Fruit fly (Drosophila melanogaster) whole organism, embryonic: Measurements from ENCODE around the gene Non3.

ENCODE experiments used
- Abd-B ChIP-seq: fragments of 200-800 bp; sonication (Bioruptor generic); optimal IDR thresholded peaks from 2 replicates; lab custom pipeline; 2018; ENCODE audit warnings: missing biosample characterization, mild to moderate bottlenecking, missing genetic modification characterization, moderate library complexity
- Atf6 ChIP-seq: fragments of 200-800 bp; sonication (Bioruptor generic); IDR thresholded peaks from 2 replicates; pipeline ENCODE4 v1.3.6; 2022; ENCODE audit warnings: missing biosample characterization, missing genetic modification characterization
- Awh ChIP-seq: fragments of 200-800 bp; sonication (Bioruptor generic); IDR thresholded peaks from 2 replicates; pipeline ENCODE4, ENCODE4 v1.3.6; 2022; ENCODE audit warnings: missing biosample characterization, missing genetic modification characterization
- Bteb2 ChIP-seq: fragments of 200-800 bp; sonication (Bioruptor generic); optimal IDR thresholded peaks from 2 replicates; lab custom pipeline; 2016; ENCODE audit warnings: missing biosample characterization, missing genetic modification characterization
- CG10274 ChIP-seq: fragments of 200-800 bp; sonication (Bioruptor generic); optimal IDR thresholded peaks from 3 replicates; lab custom pipeline; 2017; ENCODE audit warnings: missing biosample characterization, mild to moderate bottlenecking, missing genetic modification characterization
- CG1233 ChIP-seq: fragments of 200-800 bp; sonication (Bioruptor generic); optimal IDR thresholded peaks from 4 replicates; lab custom pipeline; 2018; ENCODE audit warnings: missing biosample characterization, mild to moderate bottlenecking, missing genetic modification characterization
- CG12659 ChIP-seq: fragments of 200-800 bp; sonication (Bioruptor generic); optimal IDR thresholded peaks from 3 replicates; lab custom pipeline; 2017; ENCODE audit warnings: mild to moderate bottlenecking, missing biosample characterization, missing genetic modification reagents, missing genetic modification characterization
- CG13296 ChIP-seq: fragments of 200-800 bp; sonication (Bioruptor generic); optimal IDR thresholded peaks from 3 replicates; lab custom pipeline; 2018; ENCODE audit warnings: missing biosample characterization, mild to moderate bottlenecking, missing genetic modification characterization
- CG13424 ChIP-seq: fragments of 200-800 bp; sonication (Bioruptor generic); optimal IDR thresholded peaks from 2 replicates; lab custom pipeline; 2019; ENCODE audit warnings: missing biosample characterization, mild to moderate bottlenecking, missing genetic modification characterization, moderate library complexity
- CG14667 ChIP-seq: fragments of 200-800 bp; sonication (Bioruptor generic); IDR thresholded peaks from 2 replicates; pipeline ENCODE4 v1.3.6; 2022; ENCODE audit warnings: missing biosample characterization, missing genetic modification characterization
- CG15269 ChIP-seq: fragments of 200-800 bp; sonication (Bioruptor generic); optimal IDR thresholded peaks from 2 replicates; lab custom pipeline; 2018; ENCODE audit warnings: missing biosample characterization, mild to moderate bottlenecking, missing genetic modification characterization, moderate library complexity
- CG15479 ChIP-seq: fragments of 200-800 bp; sonication (Bioruptor generic); optimal IDR thresholded peaks from 3 replicates; lab custom pipeline; 2019; ENCODE audit warnings: missing biosample characterization, mild to moderate bottlenecking, missing genetic modification characterization, moderate library complexity
- CG1603 ChIP-seq: fragments of 200-800 bp; sonication (Bioruptor generic); optimal IDR thresholded peaks from 2 replicates; lab custom pipeline; 2019; ENCODE audit warnings: missing biosample characterization, mild to moderate bottlenecking, missing genetic modification characterization, moderate library complexity
- CG17359 ChIP-seq: fragments of 200-800 bp; sonication (Bioruptor generic); optimal IDR thresholded peaks from 3 replicates; lab custom pipeline; 2018; ENCODE audit warnings: missing biosample characterization, mild to moderate bottlenecking, missing genetic modification characterization, moderate library complexity
- CG17802 ChIP-seq: fragments of 200-800 bp; sonication (Bioruptor generic); optimal IDR thresholded peaks from 2 replicates; lab custom pipeline; 2018; ENCODE audit warnings: missing biosample characterization, mild to moderate bottlenecking, missing genetic modification characterization, moderate library complexity
- CG18619 ChIP-seq: fragments of 200-800 bp; sonication (Bioruptor generic); optimal IDR thresholded peaks from 3 replicates; lab custom pipeline; 2017; ENCODE audit warnings: missing biosample characterization, mild to moderate bottlenecking, missing genetic modification characterization
- CG2116 ChIP-seq: fragments of 200-800 bp; sonication (Bioruptor generic); optimal IDR thresholded peaks from 3 replicates; lab custom pipeline; 2018; ENCODE audit warnings: missing biosample characterization, mild to moderate bottlenecking, missing genetic modification characterization
- CG31388 ChIP-seq: fragments of 200-800 bp; sonication (Bioruptor generic); optimal IDR thresholded peaks from 2 replicates; lab custom pipeline; 2016; ENCODE audit warnings: missing biosample characterization, missing genetic modification characterization
- CG42726 ChIP-seq: fragments of 200-800 bp; sonication (Bioruptor generic); IDR thresholded peaks from 2 replicates; pipeline ENCODE4 v1.3.6; 2022; ENCODE audit warnings: missing biosample characterization, missing genetic modification characterization; ENCODE audit not compliant: partially characterized antibody
- CG6791 ChIP-seq: fragments of 200-800 bp; sonication (Bioruptor generic); IDR thresholded peaks from 3 replicates; pipeline ENCODE4 v1.3.6; 2022; ENCODE audit warnings: missing biosample characterization, missing genetic modification characterization; ENCODE audit not compliant: partially characterized antibody
- CG7786 ChIP-seq: fragments of 200-800 bp; sonication (Bioruptor generic); optimal IDR thresholded peaks from 2 replicates; lab custom pipeline; 2016; ENCODE audit warnings: missing biosample characterization, missing genetic modification characterization
- CG8281 ChIP-seq: fragments of 200-800 bp; sonication (Bioruptor generic); optimal IDR thresholded peaks from 2 replicates; lab custom pipeline; 2018; ENCODE audit warnings: missing biosample characterization, mild to moderate bottlenecking, missing genetic modification characterization, moderate library complexity
- CG8924 ChIP-seq: fragments of 200-800 bp; optimal IDR thresholded peaks from 3 replicates; lab custom pipeline; 2019; ENCODE audit warnings: missing biosample characterization, mild to moderate bottlenecking, missing genetic modification characterization, moderate library complexity
- CG9876 ChIP-seq: fragments of 200-800 bp; sonication (Bioruptor generic); optimal IDR thresholded peaks from 2 replicates; lab custom pipeline; 2016; ENCODE audit warnings: missing biosample characterization, missing genetic modification characterization
- CkIIα-i1 ChIP-seq: fragments of 200-800 bp; sonication (Bioruptor generic); IDR thresholded peaks from 2 replicates; pipeline ENCODE4 v1.3.6; 2022; ENCODE audit warnings: missing biosample characterization, missing genetic modification characterization
- Fer2 ChIP-seq: fragments of 200-800 bp; sonication (Bioruptor generic); optimal IDR thresholded peaks from 2 replicates; lab custom pipeline; 2018; ENCODE audit warnings: missing biosample characterization, mild to moderate bottlenecking, missing genetic modification characterization, moderate library complexity
- Hr78 ChIP-seq, 2 experiments: fragments of 200-800 bp in 1 of 2; fragments of >200 bp in 1 of 2; sonication (Bioruptor generic) in 1 of 2; optimal IDR thresholded peaks; 2 replicates each; lab custom pipeline; 2017 to 2019; ENCODE audit warnings: missing biosample characterization in 2 of 2, missing genetic modification characterization in 2 of 2, mild to moderate bottlenecking in 1 of 2, moderate library complexity in 1 of 2
- MBD-R2 ChIP-seq: fragments of 200-800 bp; sonication (Bioruptor generic); IDR thresholded peaks from 2 replicates; pipeline ENCODE4 v1.3.6; 2022; ENCODE audit warnings: missing biosample characterization, missing genetic modification characterization
- Med ChIP-seq: fragments of 200-800 bp; sonication (Bioruptor generic); peaks from one replicate; lab custom pipeline; 2016; ENCODE audit warnings: missing biosample characterization, missing genetic modification characterization, mild to moderate bottlenecking, inconsistent platforms, moderate library complexity
- NC2β ChIP-seq: fragments of 200-800 bp; sonication (Bioruptor generic); optimal IDR thresholded peaks from 2 replicates; lab custom pipeline; 2016; ENCODE audit warnings: missing biosample characterization, missing genetic modification characterization
- Sox100B ChIP-seq: fragments of 200-800 bp; sonication (Bioruptor generic); optimal IDR thresholded peaks from 3 replicates; lab custom pipeline; 2018; ENCODE audit warnings: missing biosample characterization, mild to moderate bottlenecking, missing genetic modification characterization
- Sox102F ChIP-seq: fragments of 200-800 bp; sonication (Bioruptor generic); optimal IDR thresholded peaks from 2 replicates; lab custom pipeline; 2018; ENCODE audit warnings: missing biosample characterization, mild to moderate bottlenecking, missing genetic modification characterization, moderate library complexity
- Ssrp ChIP-seq: fragments of 200-800 bp; sonication (Bioruptor generic); optimal IDR thresholded peaks from 2 replicates; lab custom pipeline; 2018; ENCODE audit warnings: missing biosample characterization, mild to moderate bottlenecking, missing genetic modification characterization, moderate library complexity
- Xbp1 ChIP-seq: fragments of 200-800 bp; sonication (Bioruptor generic); optimal IDR thresholded peaks from 3 replicates; lab custom pipeline; 2016; ENCODE audit warnings: missing biosample characterization, mild to moderate bottlenecking, missing genetic modification characterization
- Xrp1 ChIP-seq: fragments of 200-800 bp; sonication (Bioruptor generic); IDR thresholded peaks from 2 replicates; pipeline ENCODE4 v1.3.6; 2022; ENCODE audit warnings: missing biosample characterization, missing genetic modification characterization
- ci ChIP-seq: fragments of 200-800 bp; sonication (Bioruptor generic); IDR thresholded peaks from 3 replicates; pipeline ENCODE4 v1.3.6; 2022; ENCODE audit warnings: missing biosample characterization, missing genetic modification characterization
- exex ChIP-seq: fragments of 200-800 bp; sonication (Bioruptor generic); optimal IDR thresholded peaks from 4 replicates; lab custom pipeline; 2018; ENCODE audit warnings: missing biosample characterization, mild to moderate bottlenecking, missing genetic modification characterization, moderate library complexity
- gem ChIP-seq: fragments of 200-800 bp; sonication (Bioruptor generic); optimal IDR thresholded peaks from 2 replicates; lab custom pipeline; 2019; ENCODE audit warnings: missing biosample characterization, mild to moderate bottlenecking, missing genetic modification characterization, moderate library complexity
- inv ChIP-seq: fragments of 200-800 bp; sonication (Bioruptor generic); IDR thresholded peaks from 2 replicates; pipeline ENCODE4 v1.3.6; 2022; ENCODE audit warnings: missing biosample characterization, missing genetic modification characterization; ENCODE audit not compliant: partially characterized antibody
- nerfin-1 ChIP-seq: fragments of 200-800 bp; sonication (Bioruptor generic); optimal IDR thresholded peaks from 3 replicates; lab custom pipeline; 2019; ENCODE audit warnings: missing biosample characterization, mild to moderate bottlenecking, missing genetic modification characterization, moderate library complexity
- onecut ChIP-seq: fragments of 200-800 bp; sonication (Bioruptor generic); IDR thresholded peaks from 2 replicates; pipeline ENCODE4 v1.3.6; 2022; ENCODE audit warnings: missing biosample characterization, missing genetic modification characterization
- pan ChIP-seq, 4 experiments: fragments of >200 bp in 3 of 4; fragments of 200-800 bp in 1 of 4; sonication (Bioruptor generic) in 1 of 4; optimal IDR thresholded peaks in 3 of 4; IDR thresholded peaks in 1 of 4; 2 replicates each; pipeline versions ENCODE4 v1.3.6 to Lab custom; 2017 to 2022; ENCODE audit warnings: missing biosample characterization in 2 of 4, missing genetic modification characterization in 2 of 4, mixed read lengths in 1 of 4
- tio ChIP-seq: fragments of 200-800 bp; sonication (Bioruptor generic); optimal IDR thresholded peaks from 2 replicates; lab custom pipeline; 2017; ENCODE audit warnings: missing biosample characterization, missing genetic modification characterization, inconsistent platforms
- tx ChIP-seq: fragments of 200-800 bp; sonication (Bioruptor generic); optimal IDR thresholded peaks from 2 replicates; lab custom pipeline; 2016; ENCODE audit warnings: missing biosample characterization, missing genetic modification characterization
- unpg ChIP-seq: fragments of 200-800 bp; sonication (Bioruptor generic); optimal IDR thresholded peaks from 3 replicates; lab custom pipeline; 2018; ENCODE audit warnings: missing biosample characterization, mild to moderate bottlenecking, missing genetic modification characterization, moderate library complexity
- wor ChIP-seq: fragments of 200-800 bp; sonication (Bioruptor generic); IDR thresholded peaks from 2 replicates; pipeline ENCODE4 v1.3.6; 2022; ENCODE audit warnings: missing biosample characterization, missing genetic modification characterization
- yki ChIP-seq: fragments of >200 bp; optimal IDR thresholded peaks from 3 replicates; lab custom pipeline; 2018
- zen ChIP-seq: fragments of 200-800 bp; sonication (Bioruptor generic); optimal IDR thresholded peaks from 3 replicates; lab custom pipeline; 2018; ENCODE audit warnings: missing biosample characterization, mild to moderate bottlenecking, missing genetic modification characterization, moderate library complexity

Gene Non3

dm6 chr3R:18196991-18197801 is 26.3 kb upstream of the Non3 start (continued):
- TF ChIP-seq ci (GFP tag; lab: Robert Waterston, UW) (no peak), CG42726 (no peak), wor (GFP tag; lab: Robert Waterston, UW) (no peak), yki (peak; percentile 69), CkIIα-i1 (no peak), Ssrp (tag; lab: Kevin White, UChicago) (peak; percentile 70), tx (GFP tag; lab: Kevin White, UChicago) (peak; percentile 42), unpg (peak; percentile 58), CG18619 (GFP tag; lab: Kevin White, UChicago) (peak; percentile 75), zen (tag; lab: Kevin White, UChicago) (no peak), Xrp1 (GFP tag; lab: Robert Waterston, UW) (no peak), NC2β (GFP tag; lab: Kevin White, UChicago) (no peak), CG14667 (GFP tag; lab: Robert Waterston, UW) (no peak), tio (GFP tag; lab: Kevin White, UChicago) (peak; percentile 79), nerfin-1 (peak; percentile 25), pan (optimal IDR thresholded peaks at IDR 0.05; lab: Kevin White, UChicago) (no peak), pan (GFP tag; optimal IDR thresholded peaks at IDR 0.05 in 1 of 2, IDR thresholded peaks at IDR 0.05 in 1 of 2) (no peak), Abd-B (GFP tag; lab: Kevin White, UChicago) (no peak), MBD-R2 (GFP tag; lab: Robert Waterston, UW) (no peak), CG9876 (GFP tag; lab: Kevin White, UChicago) (no peak), CG17802 (tag; lab: Kevin White, UChicago) (no peak), CG8924 (tag; lab: Kevin White, UChicago) (peak; percentile 62), Atf6 (GFP tag; lab: Robert Waterston, UW) (no peak), CG15269 (peak; percentile 75), CG1233 (peak; percentile 73), Fer2 (tag; lab: Kevin White, UChicago) (peak; percentile 23), CG2116 (GFP tag; lab: Kevin White, UChicago) (peak; percentile 28), CG12659 (GFP tag; lab: Kevin White, UChicago) (peak; percentile 50), CG10274 (GFP tag; lab: Kevin White, UChicago) (peak; percentile 57), CG17359 (tag; lab: Kevin White, UChicago) (peak; percentile 66), CG6791 (GFP tag; lab: Robert Waterston, UW) (no peak), CG15479 (GFP tag; lab: Kevin White, UChicago) (peak; percentile 97), CG1603 (peak; percentile 28), Awh (no peak), CG7786 (peak; percentile 26), Med (GFP tag; lab: Kevin White, UChicago) (peak; percentile 87), Bteb2 (GFP tag; lab: Kevin White, UChicago) (no peak), gem (peak; percentile 79), exex (tag; lab: Kevin White, UChicago) (peak; percentile 19), Sox102F (GFP tag; lab: Kevin White, UChicago) (peak; percentile 60), CG8281 (peak; percentile 5), Xbp1 (GFP tag; lab: Kevin White, UChicago) (peak; percentile 49), Hr78 (GFP tag; optimal IDR thresholded peaks at IDR 0.05; lab: Kevin White, UChicago) (peak in 1 of 2 experiments; percentile 10), CG13424 (tag; lab: Kevin White, UChicago) (peak; percentile 68), inv (GFP tag; lab: Robert Waterston, UW) (no peak), CG31388 (no peak), onecut (GFP tag; lab: Robert Waterston, UW) (peak; percentile 42), Sox100B (GFP tag; lab: Kevin White, UChicago) (peak; percentile 73), CG13296 (GFP tag; lab: Kevin White, UChicago) (peak; percentile 39)
